Fruit fly (Drosophila melanogaster): ENCODE results near the gene CG4502.

CG4502 gene

dm6 chr2L:7154861-7155594, 49.0 kb downstream of the CG4502 start (continued):
- TF ChIP-seq pho (GFP tag; optimal IDR thresholded peaks at IDR 0.05), result peak; percentile 1
- TF ChIP-seq slbo (GFP tag; IDR thresholded peaks at IDR 0.05), result peak; percentile 45
- TF ChIP-seq CG14667 (GFP tag; IDR thresholded peaks at IDR 0.05), result no peak
- no peak for TF ChIP-seq CG16779 (GFP tag; IDR thresholded peaks at IDR 0.05)
- TF ChIP-seq Doc3 (GFP tag; IDR thresholded peaks at IDR 0.05; ENCODE audit: partially characterized antibody), result no peak
- TF ChIP-seq wdn (GFP tag; IDR thresholded peaks at IDR 0.05), result no peak
- TF ChIP-seq pan (optimal IDR thresholded peaks at IDR 0.05), result no peak
- TF ChIP-seq pan (GFP tag; optimal IDR thresholded peaks at IDR 0.05 in 1 of 2, IDR thresholded peaks at IDR 0.05 in 1 of 2), result peak in 1 of 2 experiments; percentile 17
- peak; percentile 46 to 49 for TF ChIP-seq chif (GFP tag; optimal IDR thresholded peaks at IDR 0.05)
- TF ChIP-seq CG11696 (GFP tag; IDR thresholded peaks at IDR 0.05), result no peak
- TF ChIP-seq Hmx (GFP tag; optimal IDR thresholded peaks at IDR 0.05), result no peak
- no peak for TF ChIP-seq prd (optimal IDR thresholded peaks at IDR 0.05)
- TF ChIP-seq prd (GFP tag; IDR thresholded peaks at IDR 0.05), result peak; percentile 72
- TF ChIP-seq CG8944 (GFP tag; optimal IDR thresholded peaks at IDR 0.05), result no peak
- no peak for TF ChIP-seq CG3407 (GFP tag; optimal IDR thresholded peaks at IDR 0.05)
- no peak for TF ChIP-seq ERR (GFP tag; optimal IDR thresholded peaks at IDR 0.05)
- TF ChIP-seq CG12104 (GFP tag; optimal IDR thresholded peaks at IDR 0.05), result no peak
- peak; percentile 32 for TF ChIP-seq dmrt11E (tag; optimal IDR thresholded peaks at IDR 0.05)
- no peak for TF ChIP-seq CTCF (GFP tag; optimal IDR thresholded peaks at IDR 0.05)
- TF ChIP-seq CG11093 (GFP tag; IDR thresholded peaks at IDR 0.05), result no peak
- TF ChIP-seq CG8478 (optimal IDR thresholded peaks at IDR 0.05), result no peak
- TF ChIP-seq Lim3 (GFP tag; IDR thresholded peaks at IDR 0.05), result no peak
- TF ChIP-seq ftz-f1 (GFP tag; optimal IDR thresholded peaks at IDR 0.05), result no peak
- no peak for TF ChIP-seq B-H1 (GFP tag; IDR thresholded peaks at IDR 0.05)
- no peak for TF ChIP-seq CG17186 (GFP tag; optimal IDR thresholded peaks at IDR 0.05)
- peak; percentile 22 for TF ChIP-seq lilli (GFP tag; optimal IDR thresholded peaks at IDR 0.05)
- TF ChIP-seq CG5180 (GFP tag; optimal IDR thresholded peaks at IDR 0.05), result no peak
- TF ChIP-seq dan (GFP tag; IDR thresholded peaks at IDR 0.05), result no peak
- no peak for TF ChIP-seq corto (GFP tag; optimal IDR thresholded peaks at IDR 0.05)
- TF ChIP-seq CG4404 (GFP tag; IDR thresholded peaks at IDR 0.05), result no peak
- no peak for TF ChIP-seq grn (GFP tag; optimal IDR thresholded peaks at IDR 0.05)
- TF ChIP-seq ro (GFP tag; IDR thresholded peaks at IDR 0.05), result no peak
- no peak for TF ChIP-seq amos (GFP tag; IDR thresholded peaks at IDR 0.05; ENCODE audit: partially characterized antibody)
- peak; percentile 28 for TF ChIP-seq ATbp (GFP tag; optimal IDR thresholded peaks at IDR 0.05)
- TF ChIP-seq repo (GFP tag; optimal IDR thresholded peaks at IDR 0.05), result no peak
- peak; percentile 37 for TF ChIP-seq Oli (tag; optimal IDR thresholded peaks at IDR 0.05)
- TF ChIP-seq CG13624 (GFP tag; optimal IDR thresholded peaks at IDR 0.05), result no peak
- TF ChIP-seq Sin3A (optimal IDR thresholded peaks at IDR 0.05), result no peak
- TF ChIP-seq Hr78 (GFP tag; optimal IDR thresholded peaks at IDR 0.05), result no peak
- no peak for TF ChIP-seq zen2 (GFP tag; IDR thresholded peaks at IDR 0.05; ENCODE audit: partially characterized antibody)
- TF ChIP-seq CG5245 (GFP tag; optimal IDR thresholded peaks at IDR 0.05), result peak; percentile 25
- no peak for TF ChIP-seq schlank (tag; optimal IDR thresholded peaks at IDR 0.05)
- no peak for TF ChIP-seq CG15011 (GFP tag; optimal IDR thresholded peaks at IDR 0.05)
- peak; percentile 7 for TF ChIP-seq CG13894 (tag; optimal IDR thresholded peaks at IDR 0.05)
- TF ChIP-seq eve (GFP tag; optimal IDR thresholded peaks at IDR 0.05), result peak in 1 of 2 experiments; percentile 77
- TF ChIP-seq CG34376 (GFP tag; optimal IDR thresholded peaks at IDR 0.05), result no peak
- no peak for TF ChIP-seq hkb (optimal IDR thresholded peaks at IDR 0.05)
- TF ChIP-seq hkb (GFP tag; IDR thresholded peaks at IDR 0.05), result 0 out of 2 replicates have a peak, but pooled peaks have one; percentile 43
- TF ChIP-seq CG10274 (GFP tag; optimal IDR thresholded peaks at IDR 0.05), result no peak
- TF ChIP-seq ab (GFP tag; optimal IDR thresholded peaks at IDR 0.05), result no peak
- TF ChIP-seq CG14050 (GFP tag; IDR thresholded peaks at IDR 0.05), result no peak
- TF ChIP-seq CG3847 (GFP tag; IDR thresholded peaks at IDR 0.05), result no peak
- peak; percentile 23 for TF ChIP-seq CG17359 (tag; optimal IDR thresholded peaks at IDR 0.05)
